Fruit fly (Drosophila melanogaster) whole organism, pupa: ENCODE results near the gene CG32388.

Experiments used
- CG13204 ChIP-seq: fragments of 200-800 bp; sonication (Bioruptor generic); optimal IDR thresholded peaks from 2 replicates; lab custom pipeline; 2018; ENCODE audit warnings: missing biosample characterization, mild to moderate bottlenecking, missing genetic modification characterization, moderate library complexity
- CG15710 ChIP-seq: fragments of 200-800 bp; sonication (Bioruptor generic); optimal IDR thresholded peaks from 2 replicates; lab custom pipeline; 2018; ENCODE audit warnings: missing biosample characterization, mild to moderate bottlenecking, missing genetic modification characterization, moderate library complexity
- CG34367 ChIP-seq: fragments of 200-800 bp; sonication (Bioruptor generic); optimal IDR thresholded peaks from 2 replicates; lab custom pipeline; 2018; ENCODE audit warnings: missing biosample characterization, mild to moderate bottlenecking, missing genetic modification characterization
- CG8301 ChIP-seq: fragments of 200-800 bp; sonication (Bioruptor generic); optimal IDR thresholded peaks from 2 replicates; lab custom pipeline; 2018; ENCODE audit warnings: missing biosample characterization, mild to moderate bottlenecking, missing genetic modification characterization
- CG9948 ChIP-seq: fragments of 200-800 bp; sonication (Bioruptor generic); optimal IDR thresholded peaks from 2 replicates; lab custom pipeline; 2018; ENCODE audit warnings: missing biosample characterization, mild to moderate bottlenecking, missing genetic modification characterization, moderate library complexity
- D1 ChIP-seq: fragments of 200-800 bp; sonication (Bioruptor generic); optimal IDR thresholded peaks from 2 replicates; lab custom pipeline; 2018; ENCODE audit warnings: missing biosample characterization, mild to moderate bottlenecking, missing genetic modification characterization, moderate library complexity
- EcR ChIP-seq: fragments of 200-800 bp; sonication (Bioruptor generic); optimal IDR thresholded peaks from 3 replicates; lab custom pipeline; 2019; ENCODE audit warnings: missing biosample characterization, missing genetic modification characterization, mild to moderate bottlenecking, moderate library complexity, missing genetic modification reagents
- Ets98B ChIP-seq: fragments of 200-800 bp; sonication (Bioruptor generic); IDR thresholded peaks from 2 replicates; pipeline ENCODE4 v1.3.6; 2022; ENCODE audit warnings: missing biosample characterization, missing genetic modification characterization
- Pif1A ChIP-seq: fragments of 200-800 bp; sonication (Bioruptor generic); optimal IDR thresholded peaks from 3 replicates; lab custom pipeline; 2016; ENCODE audit warnings: missing biosample characterization, missing genetic modification characterization
- gl ChIP-seq: fragments of 200-800 bp; sonication (Bioruptor generic); optimal IDR thresholded peaks from 2 replicates; lab custom pipeline; 2018; ENCODE audit warnings: missing biosample characterization, mild to moderate bottlenecking, missing genetic modification characterization

DNA sequence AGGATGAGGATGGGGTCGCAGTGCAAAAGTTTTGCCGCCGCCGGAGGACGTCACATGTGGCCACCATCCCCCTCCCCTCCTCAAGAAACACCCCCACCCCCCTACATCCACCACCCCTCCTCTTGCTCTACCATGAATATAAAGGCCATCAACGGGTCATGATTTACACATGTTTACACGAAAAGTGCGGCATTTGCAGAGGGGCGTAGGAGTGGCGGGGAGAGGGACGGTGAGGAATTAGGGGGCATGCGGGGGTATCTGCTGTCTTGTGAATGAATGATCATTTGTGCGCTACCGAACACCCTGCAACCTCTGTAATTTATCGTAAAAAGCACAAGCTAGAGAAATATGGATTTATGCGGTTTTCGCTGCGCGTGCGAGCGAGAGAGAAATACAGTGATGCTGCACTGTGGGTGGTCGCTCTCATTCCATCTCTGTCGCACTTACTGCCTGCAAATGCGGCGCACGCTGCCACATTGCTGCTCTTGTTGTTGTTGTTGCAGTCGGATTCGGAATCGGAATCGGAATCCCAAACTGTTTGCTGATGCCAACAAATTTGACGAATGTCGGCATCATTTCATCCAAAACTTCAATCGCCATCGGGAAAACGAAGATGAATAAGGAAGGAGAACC, 3.2 kb downstream of the CG32388 start:
- TF ChIP-seq CG8301 (tag; lab: Kevin White, UChicago): no peak
- peak; percentile 21 for TF ChIP-seq CG13204 (GFP tag; lab: Kevin White, UChicago)
- TF ChIP-seq CG9948 (tag; lab: Kevin White, UChicago): no peak
- TF ChIP-seq gl (tag; lab: Kevin White, UChicago): no peak
- no peak for TF ChIP-seq Ets98B
- no peak for TF ChIP-seq CG15710 (tag; lab: Kevin White, UChicago)
- no peak for TF ChIP-seq D1 (tag; lab: Kevin White, UChicago)
- TF ChIP-seq EcR: no peak
- TF ChIP-seq CG34367 (tag; lab: Kevin White, UChicago): no peak
- TF ChIP-seq Pif1A (GFP tag; lab: Kevin White, UChicago): no peak
